Worm (Caenorhabditis elegans): ENCODE data around the gene add-2.

Gene add-2

DNA sequence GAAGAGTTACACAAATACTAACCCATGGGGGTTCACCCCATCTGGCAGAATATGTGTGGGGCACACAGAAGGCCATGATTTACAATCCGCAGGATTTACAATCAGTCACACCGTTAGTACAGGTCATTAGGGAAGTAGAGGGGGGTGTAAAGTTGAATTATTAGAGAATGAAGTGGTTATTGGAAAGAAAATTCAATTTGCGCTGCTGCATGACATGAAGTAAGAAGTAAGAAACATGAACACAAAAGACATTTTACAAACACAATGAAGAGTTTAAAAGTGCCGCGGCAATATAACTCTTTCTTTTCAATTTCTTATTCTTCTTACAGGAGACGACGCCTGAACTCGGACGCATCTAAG, 52.4 kb downstream of the add-2 start:
- 0 out of 2 replicates have a peak, but pooled peaks have one; percentile 31 for TF ChIP-seq pes-1 (GFP tag; IDR thresholded peaks at IDR 0.05)
- peak; percentile 18 for TF ChIP-seq B0310.2 (tag; optimal IDR thresholded peaks at IDR 0.05)
- no peak for TF ChIP-seq ama-1 (optimal IDR thresholded peaks at IDR 0.05)

DNA sequence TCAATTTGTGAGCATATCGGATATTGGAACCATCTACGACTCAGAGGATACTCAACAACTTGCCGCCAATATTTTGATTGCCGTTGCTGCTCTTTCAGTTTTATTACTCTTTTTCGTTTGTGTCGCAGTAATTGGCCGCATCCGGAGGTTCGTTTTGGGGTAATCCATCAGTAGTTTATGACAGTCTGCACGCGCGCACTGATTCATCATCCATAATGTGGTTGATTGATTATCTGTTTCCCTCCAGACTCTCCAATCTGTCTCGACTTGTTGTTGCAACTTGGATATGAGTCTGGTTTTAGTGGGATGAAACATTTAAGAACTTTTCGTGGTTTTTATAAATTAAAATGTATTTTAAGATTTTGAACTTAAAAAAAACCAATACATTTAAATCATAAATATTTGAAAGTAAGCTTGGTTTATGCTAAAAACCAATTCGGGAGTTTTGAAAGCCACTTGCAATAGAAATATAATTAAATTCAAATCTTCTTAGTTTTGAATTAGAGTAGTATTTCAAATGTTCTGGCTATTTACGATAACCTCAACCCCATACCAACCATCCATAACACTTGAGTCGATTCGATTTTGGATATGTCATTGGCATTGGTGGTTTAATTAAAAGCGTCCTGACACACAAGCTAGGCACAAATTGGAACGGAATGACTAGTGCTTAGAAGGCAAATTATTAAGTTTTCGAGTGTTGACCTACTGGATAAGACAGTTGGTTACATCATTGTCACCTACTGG, 52.9 kb downstream of the add-2 start:
- TF ChIP-seq ets-7 (tag; optimal IDR thresholded peaks at IDR 0.05) (no peak), hmbx-1 (tag; optimal IDR thresholded peaks at IDR 0.05) (no peak), flt-1 (GFP tag; IDR thresholded peaks at IDR 0.05) (no peak), ceh-13 (GFP tag; optimal IDR thresholded peaks at IDR 0.05) (no peak), ceh-36 (tag; optimal IDR thresholded peaks at IDR 0.05) (no peak), tra-4 (tag; optimal IDR thresholded peaks at IDR 0.05) (no peak), sea-1 (GFP tag; conservative IDR thresholded peaks at IDR 0.05) (no peak), F13C5.2 (tag; optimal IDR thresholded peaks at IDR 0.05) (no peak), ama-1 (optimal IDR thresholded peaks at IDR 0.05) (no peak), tbx-37 (GFP tag; conservative IDR thresholded peaks at IDR 0.05) (no peak), B0310.2 (tag; optimal IDR thresholded peaks at IDR 0.05) (no peak), aly-1 (tag; optimal IDR thresholded peaks at IDR 0.05) (no peak), tbx-11 (GFP tag; IDR thresholded peaks at IDR 0.05) (no peak), scrt-1 (GFP tag; IDR thresholded peaks at IDR 0.05) (no peak), pes-1 (GFP tag; IDR thresholded peaks at IDR 0.05) (no peak), hmg-4 (GFP tag; optimal IDR thresholded peaks at IDR 0.05) (no peak)
